Worm (Caenorhabditis elegans) whole organism, midembryonic: ENCODE data around the gene ced-13.

Source experiments
- klf-2 ChIP-seq: fragments of 200-800 bp; sonication (Bioruptor generic); conservative IDR thresholded peaks from 2 replicates; pipeline ENCODE4 v1.3.6; 2022; ENCODE audit warnings: missing genetic modification reagents, missing genetic modification characterization, missing compliant biosample characterization
- med-1 ChIP-seq: sonication (generic microtip); optimal IDR thresholded peaks from 2 replicates; lab custom pipeline; 2017; ENCODE audit warnings: missing genetic modification characterization, mild to moderate bottlenecking, missing compliant biosample characterization, antibody characterized with exemption, missing genetic modification reagents; ENCODE audit not compliant: insufficient read depth
- tab-1 ChIP-seq: fragments of 200-800 bp; sonication (Bioruptor generic); IDR thresholded peaks from 2 replicates; pipeline ENCODE4 v1.3.6; 2022; ENCODE audit warnings: missing genetic modification characterization, missing compliant biosample characterization

- TF ChIP-seq klf-2 (GFP tag; lab: Robert Waterston, UW) (no peak), tab-1 (GFP tag; lab: Robert Waterston, UW) (no peak), med-1 (GFP tag; lab: Kevin White, UChicago) (no peak)
Measured at ce11 chrX:8257687-8258086, 41.8 kb downstream of the ced-13 start.
